Fruit fly (Drosophila melanogaster) whole organism: ENCODE data around the gene Mcr.

Experiments used
- pan ChIP-seq: fragments of >200 bp; optimal IDR thresholded peaks from 2 replicates; lab custom pipeline; 2017
- psq ChIP-seq: fragments of >200 bp; optimal IDR thresholded peaks from 2 replicates; lab custom pipeline; 2017

- TF ChIP-seq psq (lab: Kevin White, UChicago): no peak
- no peak for TF ChIP-seq pan (lab: Kevin White, UChicago)
These were observed 15.5 kb upstream of the Mcr start for dm6 chr2L:8097964-8098945.
